Fruit fly (Drosophila melanogaster) whole organism, embryonic: ENCODE measurements around the gene CycA.

Source experiments
- BEAF-32 ChIP-seq: fragments of 200-800 bp; sonication (Bioruptor generic); optimal IDR thresholded peaks from 3 replicates; lab custom pipeline; 2017; ENCODE audit warnings: missing biosample characterization, missing genetic modification characterization, mild to moderate bottlenecking, moderate library complexity, missing genetic modification reagents
- CG10147 ChIP-seq: fragments of 200-800 bp; sonication (Bioruptor generic); optimal IDR thresholded peaks from 2 replicates; lab custom pipeline; 2019; ENCODE audit warnings: missing biosample characterization, mild to moderate bottlenecking, missing genetic modification characterization, moderate library complexity
- CG10959 ChIP-seq: fragments of 200-800 bp; sonication (Bioruptor generic); IDR thresholded peaks from 2 replicates; pipeline ENCODE4 v1.3.6; 2022; ENCODE audit warnings: missing biosample characterization, missing genetic modification characterization
- CG12071 ChIP-seq: fragments of 200-800 bp; sonication (Bioruptor generic); optimal IDR thresholded peaks from 3 replicates; lab custom pipeline; 2018; ENCODE audit warnings: missing biosample characterization, mild to moderate bottlenecking, missing genetic modification characterization
- CG12236 ChIP-seq: fragments of 200-800 bp; sonication (Bioruptor generic); optimal IDR thresholded peaks from 2 replicates; lab custom pipeline; 2016; ENCODE audit warnings: missing biosample characterization, missing genetic modification characterization
- CG12299 ChIP-seq: fragments of 200-800 bp; sonication (Bioruptor generic); optimal IDR thresholded peaks from 2 replicates; lab custom pipeline; 2018; ENCODE audit warnings: missing biosample characterization, mild to moderate bottlenecking, missing genetic modification characterization
- CG15601 ChIP-seq: fragments of 200-800 bp; sonication (Bioruptor generic); optimal IDR thresholded peaks from 3 replicates; lab custom pipeline; 2019; ENCODE audit warnings: missing biosample characterization, mild to moderate bottlenecking, missing genetic modification characterization, moderate library complexity
- CG15696 ChIP-seq: fragments of 200-800 bp; sonication (Bioruptor generic); optimal IDR thresholded peaks from 2 replicates; lab custom pipeline; 2019; ENCODE audit warnings: missing biosample characterization, mild to moderate bottlenecking, missing genetic modification characterization, moderate library complexity
- CG16815 ChIP-seq: fragments of 200-800 bp; sonication (Bioruptor generic); optimal IDR thresholded peaks from 3 replicates; lab custom pipeline; 2017; ENCODE audit warnings: missing biosample characterization, mild to moderate bottlenecking, missing genetic modification characterization
- CG2120 ChIP-seq: fragments of 200-800 bp; sonication (Bioruptor generic); optimal IDR thresholded peaks from 3 replicates; lab custom pipeline; 2016; ENCODE audit warnings: missing biosample characterization, missing genetic modification characterization
- CG2678 ChIP-seq: fragments of 200-800 bp; sonication (Bioruptor generic); optimal IDR thresholded peaks from 3 replicates; lab custom pipeline; 2019; ENCODE audit warnings: missing biosample characterization, mild to moderate bottlenecking, missing genetic modification characterization, moderate library complexity
- CG31365 ChIP-seq: fragments of 200-800 bp; sonication (Bioruptor generic); optimal IDR thresholded peaks from 2 replicates; lab custom pipeline; 2018; ENCODE audit warnings: missing biosample characterization, mild to moderate bottlenecking, missing genetic modification characterization
- CG4282 ChIP-seq: fragments of 200-800 bp; sonication (Bioruptor generic); optimal IDR thresholded peaks from 2 replicates; lab custom pipeline; 2016; ENCODE audit warnings: missing biosample characterization, missing genetic modification characterization
- CG4360 ChIP-seq: fragments of 200-800 bp; sonication (Bioruptor generic); IDR thresholded peaks from 2 replicates; pipeline ENCODE4 v1.3.6; 2022; ENCODE audit warnings: missing biosample characterization, missing genetic modification characterization
- CG5953 ChIP-seq: fragments of 200-800 bp; sonication (Bioruptor generic); IDR thresholded peaks from 2 replicates; pipeline ENCODE4 v1.3.6; 2022; ENCODE audit warnings: missing biosample characterization, missing genetic modification characterization
- CkIIα-i1 ChIP-seq: fragments of 200-800 bp; sonication (Bioruptor generic); IDR thresholded peaks from 2 replicates; pipeline ENCODE4 v1.3.6; 2022; ENCODE audit warnings: missing biosample characterization, missing genetic modification characterization
- Dll ChIP-seq: fragments of 200-800 bp; sonication (Bioruptor generic); IDR thresholded peaks from 4 replicates; pipeline ENCODE4 v1.3.6; 2022; ENCODE audit warnings: missing biosample characterization, missing genetic modification characterization; ENCODE audit not compliant: partially characterized antibody
- Doc3 ChIP-seq: fragments of 200-800 bp; sonication (Bioruptor generic); IDR thresholded peaks from 3 replicates; pipeline ENCODE4 v1.3.6; 2022; ENCODE audit warnings: missing biosample characterization, missing genetic modification characterization; ENCODE audit not compliant: partially characterized antibody
- E2f2 ChIP-seq: fragments of 200-800 bp; sonication (Bioruptor generic); IDR thresholded peaks from 2 replicates; pipeline ENCODE4 v1.3.6; 2022; ENCODE audit warnings: missing biosample characterization, missing genetic modification characterization
- Fer2 ChIP-seq: fragments of 200-800 bp; sonication (Bioruptor generic); optimal IDR thresholded peaks from 2 replicates; lab custom pipeline; 2018; ENCODE audit warnings: missing biosample characterization, mild to moderate bottlenecking, missing genetic modification characterization, moderate library complexity
- H2.0 ChIP-seq: fragments of 200-800 bp; sonication (Bioruptor generic); IDR thresholded peaks from 2 replicates; pipeline ENCODE4 v1.3.6; 2022; ENCODE audit warnings: missing biosample characterization, missing genetic modification characterization
- Hmr ChIP-seq: fragments of 200-800 bp; sonication (Bioruptor generic); optimal IDR thresholded peaks from 3 replicates; lab custom pipeline; 2017; ENCODE audit warnings: mild to moderate bottlenecking, missing biosample characterization, missing genetic modification reagents, missing genetic modification characterization
- Mrtf ChIP-seq: fragments of 200-800 bp; sonication (Bioruptor generic); IDR thresholded peaks from 3 replicates; pipeline ENCODE4 v1.3.6; 2022; ENCODE audit warnings: missing biosample characterization, missing genetic modification characterization
- NC2β ChIP-seq: fragments of 200-800 bp; sonication (Bioruptor generic); optimal IDR thresholded peaks from 2 replicates; lab custom pipeline; 2016; ENCODE audit warnings: missing biosample characterization, missing genetic modification characterization
- Optix ChIP-seq: fragments of 200-800 bp; sonication (Bioruptor generic); IDR thresholded peaks from 3 replicates; pipeline ENCODE4 v1.3.6; 2022; ENCODE audit warnings: missing biosample characterization, missing genetic modification characterization
- Poxn ChIP-seq: fragments of 200-800 bp; sonication (Bioruptor generic); IDR thresholded peaks from 2 replicates; pipeline ENCODE4 v1.3.6; 2022; ENCODE audit warnings: missing biosample characterization, missing genetic modification characterization
- Xbp1 ChIP-seq: fragments of 200-800 bp; sonication (Bioruptor generic); optimal IDR thresholded peaks from 3 replicates; lab custom pipeline; 2016; ENCODE audit warnings: missing biosample characterization, mild to moderate bottlenecking, missing genetic modification characterization
- ac ChIP-seq: fragments of 200-800 bp; sonication (Bioruptor generic); optimal IDR thresholded peaks from 3 replicates; lab custom pipeline; 2017; ENCODE audit warnings: missing biosample characterization, mild to moderate bottlenecking, missing genetic modification characterization
- ara ChIP-seq: fragments of 200-800 bp; sonication (Bioruptor generic); IDR thresholded peaks from 2 replicates; pipeline ENCODE4 v1.3.6; 2022; ENCODE audit warnings: missing biosample characterization, missing genetic modification characterization
- chinmo ChIP-seq: fragments of 200-800 bp; sonication (Bioruptor generic); IDR thresholded peaks from 4 replicates; pipeline ENCODE4 v1.3.6; 2022; ENCODE audit warnings: missing biosample characterization, missing genetic modification characterization; ENCODE audit not compliant: partially characterized antibody
- chn ChIP-seq: fragments of 200-800 bp; sonication (Bioruptor generic); optimal IDR thresholded peaks from 2 replicates; lab custom pipeline; 2016; ENCODE audit warnings: missing biosample characterization, missing genetic modification characterization
- croc ChIP-seq: fragments of 200-800 bp; sonication (Bioruptor generic); conservative IDR thresholded peaks from 3 replicates; pipeline ENCODE4 v1.3.6; 2022; ENCODE audit warnings: missing biosample characterization, missing genetic modification characterization
- en ChIP-seq: fragments of 200-800 bp; sonication (Bioruptor generic); optimal IDR thresholded peaks from 2 replicates; lab custom pipeline; 2016; ENCODE audit warnings: missing biosample characterization, missing genetic modification characterization
- fu2 ChIP-seq: fragments of 200-800 bp; sonication (Bioruptor generic); optimal IDR thresholded peaks from 2 replicates; lab custom pipeline; 2016; ENCODE audit warnings: missing biosample characterization, missing genetic modification characterization
- gsb ChIP-seq: fragments of 200-800 bp; sonication (Bioruptor generic); IDR thresholded peaks from 2 replicates; pipeline ENCODE4 v1.3.6; 2022; ENCODE audit warnings: missing biosample characterization, missing genetic modification characterization
- gsb-n ChIP-seq: fragments of 200-800 bp; sonication (Bioruptor generic); optimal IDR thresholded peaks from 3 replicates; lab custom pipeline; 2018; ENCODE audit warnings: missing biosample characterization, mild to moderate bottlenecking, missing genetic modification characterization
- hb ChIP-seq: fragments of 200-800 bp; sonication (Bioruptor generic); IDR thresholded peaks from 3 replicates; pipeline ENCODE4 v1.3.6; 2022; ENCODE audit warnings: missing biosample characterization, missing genetic modification characterization; ENCODE audit not compliant: partially characterized antibody
- hkb ChIP-seq, 2 experiments: fragments of 200-800 bp in 1 of 2; fragments of >200 bp in 1 of 2; sonication (Bioruptor generic) in 1 of 2; IDR thresholded peaks in 1 of 2; optimal IDR thresholded peaks in 1 of 2; 2 replicates each; pipeline versions ENCODE4 v1.3.6 to Lab custom; 2017 to 2022; ENCODE audit warnings: missing biosample characterization in 1 of 2, missing genetic modification characterization in 1 of 2
- ken ChIP-seq: fragments of 200-800 bp; sonication (Bioruptor generic); IDR thresholded peaks from 3 replicates; pipeline ENCODE4 v1.3.6; 2022; ENCODE audit warnings: missing biosample characterization, missing genetic modification characterization
- lab ChIP-seq: fragments of 200-800 bp; sonication (Bioruptor generic); optimal IDR thresholded peaks from 3 replicates; lab custom pipeline; 2017; ENCODE audit warnings: missing biosample characterization, missing genetic modification characterization, mild to moderate bottlenecking, moderate library complexity, missing genetic modification reagents
- nerfin-1 ChIP-seq: fragments of 200-800 bp; sonication (Bioruptor generic); optimal IDR thresholded peaks from 3 replicates; lab custom pipeline; 2019; ENCODE audit warnings: missing biosample characterization, mild to moderate bottlenecking, missing genetic modification characterization, moderate library complexity
- pita ChIP-seq: fragments of 200-800 bp; sonication (Bioruptor generic); optimal IDR thresholded peaks from 2 replicates; lab custom pipeline; 2017; ENCODE audit warnings: missing biosample characterization, mild to moderate bottlenecking, missing genetic modification characterization
- row ChIP-seq: fragments of 200-800 bp; sonication (Bioruptor generic); IDR thresholded peaks from 3 replicates; pipeline ENCODE4 v1.3.6; 2022; ENCODE audit warnings: missing biosample characterization, missing genetic modification characterization
- sc ChIP-seq, 3 experiments: fragments of >200 bp in 2 of 3; fragments of 200-800 bp in 1 of 3; sonication (Bioruptor generic) in 1 of 3; optimal IDR thresholded peaks; 2 replicates in 2 of 3; 3 replicates in 1 of 3; lab custom pipeline; 2017; ENCODE audit warnings: mild to moderate bottlenecking in 1 of 3, missing biosample characterization in 1 of 3, missing genetic modification characterization in 1 of 3, missing genetic modification reagents in 1 of 3
- slou ChIP-seq: fragments of 200-800 bp; sonication (Bioruptor generic); optimal IDR thresholded peaks from 3 replicates; lab custom pipeline; 2016; ENCODE audit warnings: missing biosample characterization, missing genetic modification characterization
- toy ChIP-seq: fragments of 200-800 bp; sonication (Bioruptor generic); IDR thresholded peaks from 2 replicates; pipeline ENCODE4 v1.3.6; 2022; ENCODE audit warnings: missing biosample characterization, missing genetic modification characterization
- trh ChIP-seq: fragments of 200-800 bp; sonication (Bioruptor generic); optimal IDR thresholded peaks from 2 replicates; lab custom pipeline; 2016; ENCODE audit warnings: missing biosample characterization, missing genetic modification characterization
- tup ChIP-seq: fragments of 200-800 bp; sonication (Bioruptor generic); optimal IDR thresholded peaks from 2 replicates; lab custom pipeline; 2016; ENCODE audit warnings: missing biosample characterization, mild to moderate bottlenecking, missing genetic modification characterization, moderate library complexity

Gene CycA

DNA sequence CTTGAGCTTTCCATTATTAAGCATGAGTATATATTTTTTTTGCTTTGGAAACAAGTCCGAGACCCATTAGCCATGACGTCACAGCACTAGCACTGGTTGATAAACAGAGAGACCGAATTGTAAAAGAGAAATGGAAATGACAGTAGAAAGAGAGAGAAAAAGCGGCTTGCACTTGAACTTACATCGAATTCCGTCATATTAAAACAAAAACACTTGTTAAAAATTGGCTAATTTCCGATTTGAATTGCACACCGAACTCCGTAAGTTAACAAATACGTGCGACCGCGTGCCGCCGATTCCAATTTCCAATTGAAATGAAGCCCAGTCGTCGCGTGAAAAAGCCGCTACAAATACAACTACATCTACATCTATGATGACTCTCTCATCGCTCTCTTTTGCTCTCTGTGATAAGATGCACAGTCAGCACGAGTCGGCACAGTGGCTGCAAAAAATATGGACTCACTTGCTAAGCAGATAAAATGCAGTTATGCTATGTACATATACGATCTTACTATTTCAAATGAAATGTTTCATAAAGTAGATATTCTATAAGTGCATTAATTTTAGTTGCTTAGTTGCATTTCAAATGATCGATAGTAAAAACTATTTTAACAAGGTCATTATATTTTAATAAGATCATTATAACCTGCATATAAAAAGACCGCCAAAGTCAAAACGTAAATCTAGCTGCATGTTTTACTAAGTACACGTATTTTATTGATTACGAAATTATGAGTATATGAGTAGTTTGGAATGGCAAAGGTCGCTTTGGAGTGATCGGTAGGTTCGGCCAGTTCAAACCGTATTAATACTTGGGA lies 13.5 kb downstream of the CycA start (continued):
- TF ChIP-seq Mrtf (GFP tag; lab: Robert Waterston, UW) (no peak), Hmr (GFP tag; lab: Kevin White, UChicago) (peak; percentile 29), lab (GFP tag; lab: Kevin White, UChicago) (peak; percentile 37), Doc3 (GFP tag; lab: Robert Waterston, UW) (no peak), CG15601 (tag; lab: Kevin White, UChicago) (peak; percentile 63), H2.0 (peak; percentile 54; the same call in 1 of the 2 replicates), CG2678 (tag; lab: Kevin White, UChicago) (no peak), CG10147 (no peak), CG12299 (tag; lab: Kevin White, UChicago) (no peak), CG16815 (GFP tag; lab: Kevin White, UChicago) (no peak), trh (no peak), CG4282 (no peak), sc (optimal IDR thresholded peaks at IDR 0.05; lab: Kevin White, UChicago) (no peak), sc (GFP tag; optimal IDR thresholded peaks at IDR 0.05; lab: Kevin White, UChicago) (no peak), CG4360 (GFP tag; lab: Robert Waterston, UW) (no peak), tup (GFP tag; lab: Kevin White, UChicago) (no peak), CkIIα-i1 (GFP tag; lab: Robert Waterston, UW) (no peak), nerfin-1 (peak; percentile 45), CG15696 (no peak), ara (GFP tag; lab: Robert Waterston, UW) (no peak), hkb (optimal IDR thresholded peaks at IDR 0.05; lab: Kevin White, UChicago) (no peak), hkb (GFP tag; IDR thresholded peaks at IDR 0.05; lab: Robert Waterston, UW) (peak; percentile 44; the same call in 1 of the 2 replicates), E2f2 (GFP tag; lab: Robert Waterston, UW) (peak; percentile 32; the same call in 1 of the 2 replicates), ken (GFP tag; lab: Robert Waterston, UW) (no peak), Optix (GFP tag; lab: Robert Waterston, UW) (no peak), CG5953 (GFP tag; lab: Robert Waterston, UW) (no peak), en (GFP tag; lab: Kevin White, UChicago) (no peak), CG12236 (GFP tag; lab: Kevin White, UChicago) (no peak), gsb (GFP tag; lab: Robert Waterston, UW) (peak; percentile 32; the same call in 1 of the 2 replicates), CG12071 (GFP tag; lab: Kevin White, UChicago) (peak; percentile 31), gsb-n (tag; lab: Kevin White, UChicago) (no peak), croc (no peak), pita (GFP tag; lab: Kevin White, UChicago) (no peak), row (peak; percentile 78), chinmo (GFP tag; lab: Robert Waterston, UW) (peak; percentile 84; the same call in 3 of the 4 replicates), Poxn (GFP tag; lab: Robert Waterston, UW) (0 out of 2 replicates have a peak, but pooled peaks have one; percentile 19), BEAF-32 (no peak), slou (GFP tag; lab: Kevin White, UChicago) (no peak), CG10959 (GFP tag; lab: Robert Waterston, UW) (no peak), Dll (GFP tag; lab: Robert Waterston, UW) (peak; percentile 60; the same call in 1 of the 4 replicates), NC2β (GFP tag; lab: Kevin White, UChicago) (peak; percentile 1), ac (no peak), fu2 (GFP tag; lab: Kevin White, UChicago) (peak; percentile 1), toy (no peak), Xbp1 (peak; percentile 42), CG31365 (tag; lab: Kevin White, UChicago) (peak; percentile 4), chn (no peak), CG2120 (GFP tag; lab: Kevin White, UChicago) (peak; percentile 63), Fer2 (no peak), hb (GFP tag; lab: Robert Waterston, UW) (no peak)
